Worm (Caenorhabditis elegans) whole organism, L4/young adult: ENCODE measurements around the gene hsp-6.

ENCODE experiments used
- W03F9.2 ChIP-seq: fragments of 150-350 bp; optimal IDR thresholded peaks from 2 replicates; lab custom pipeline; 2014; ENCODE audit warnings: missing biosample characterization, missing genetic modification characterization
- dao-5 ChIP-seq: sonication (generic microtip); optimal IDR thresholded peaks from 2 replicates; lab custom pipeline; 2016; ENCODE audit warnings: missing genotype, missing genetic modification characterization, moderate library complexity, missing compliant biosample characterization
- him-1 ChIP-seq: sonication (generic microtip); optimal IDR thresholded peaks from 2 replicates; lab custom pipeline; 2016; ENCODE audit warnings: missing genotype, missing genetic modification reagents, missing genetic modification characterization, missing compliant biosample characterization

The hsp-6 gene

DNA sequence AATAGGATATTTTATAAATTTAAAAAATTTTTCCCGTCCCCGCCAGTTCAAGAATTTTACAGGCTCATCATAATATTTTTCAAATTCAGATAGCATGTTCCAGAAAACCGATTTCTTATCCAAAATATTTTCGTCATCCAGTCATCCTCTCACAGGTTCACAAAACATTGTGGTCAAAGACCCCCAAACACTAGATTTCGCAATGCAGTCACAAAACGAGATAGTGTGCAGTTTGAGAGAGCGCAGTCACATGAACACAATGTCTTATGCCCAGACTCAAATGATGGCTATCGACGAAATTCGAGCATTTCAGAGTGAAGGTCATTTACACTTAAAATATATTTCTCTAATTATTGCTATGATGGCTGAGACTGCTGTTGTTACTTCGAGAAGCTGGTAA lies 18.0 kb upstream of the hsp-6 start, which contains the start of gene abhd-5.2:
abhd-5.2 (plus strand) TSS at position 95 of the 400 bp plus-strand sequence.
- TF ChIP-seq W03F9.2 (tag; lab: Kevin White, UChicago), result peak; percentile 11
- no peak for TF ChIP-seq dao-5 (tag; lab: Kevin White, UChicago)
- no peak for TF ChIP-seq him-1 (tag; lab: Kevin White, UChicago)

DNA sequence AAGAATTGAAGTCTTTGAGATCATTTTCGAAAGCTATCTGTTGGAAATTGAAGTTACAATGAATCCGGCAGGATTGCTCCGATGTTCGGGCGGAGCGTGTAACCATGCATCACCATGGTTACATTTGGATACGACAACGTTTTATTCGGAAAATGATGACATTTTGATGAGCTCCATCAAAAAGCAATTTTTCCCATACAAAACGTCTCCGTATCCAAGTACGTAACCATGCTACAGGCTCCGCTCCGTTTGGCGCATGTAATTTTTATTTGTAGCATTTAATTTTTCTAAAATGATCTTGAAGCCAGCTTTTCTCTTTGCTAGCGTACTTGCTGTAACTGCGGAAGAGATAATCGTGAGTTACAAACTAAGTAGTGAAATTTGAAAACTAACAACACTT lies 16.0 kb upstream of the hsp-6 start, which contains the start of the genes cwp-2 and cwp-3:
cwp-2 (minus strand) TSS at position 101 of the 400 bp plus-strand sequence.
cwp-3 (plus strand) TSS at position 293 of the 400 bp plus-strand sequence.
- no peak for TF ChIP-seq dao-5 (tag; lab: Kevin White, UChicago)

DNA sequence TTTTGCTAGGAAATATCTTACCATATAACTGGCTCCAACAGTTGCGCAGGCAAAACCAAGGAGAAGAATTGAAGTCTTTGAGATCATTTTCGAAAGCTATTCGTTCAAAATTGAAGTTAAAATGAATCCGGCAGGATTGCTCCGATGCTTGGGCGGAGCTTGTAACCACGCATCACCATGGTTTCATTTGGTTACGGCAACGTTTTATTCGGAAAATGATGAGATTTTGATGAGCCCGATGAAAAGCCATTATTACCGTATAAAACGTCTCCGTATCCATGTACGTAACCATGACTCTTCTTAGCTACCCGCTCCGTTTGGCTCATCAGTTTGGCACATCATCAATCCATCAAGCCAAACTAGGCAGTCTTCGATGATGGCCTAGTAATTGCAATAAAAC lies 14.6 kb upstream of the hsp-6 start, which contains the start of gene cwp-1:
cwp-1 (minus strand) TSS at position 101 of the 400 bp plus-strand sequence.
- TF ChIP-seq him-1 (tag; lab: Kevin White, UChicago) (no peak), dao-5 (tag; lab: Kevin White, UChicago) (no peak), W03F9.2 (tag; lab: Kevin White, UChicago) (no peak)

- no peak for TF ChIP-seq him-1 (tag; lab: Kevin White, UChicago)
- no peak for TF ChIP-seq W03F9.2 (tag; lab: Kevin White, UChicago)
- no peak for TF ChIP-seq dao-5 (tag; lab: Kevin White, UChicago)
These were observed 13.4 kb upstream of the hsp-6 start, which contains the start of gene nas-9 for ce11 chrV:4839913-4840312. TSS of gene nas-9 (minus strand) at chrV:4840013.

- TF ChIP-seq W03F9.2 (tag; lab: Kevin White, UChicago) (no peak), him-1 (tag; lab: Kevin White, UChicago) (no peak), dao-5 (tag; lab: Kevin White, UChicago) (no peak)
These were observed 7.7 kb upstream of the hsp-6 start, which contains the start of gene C37H5.14 for ce11 chrV:4834277-4834676. TSS of gene C37H5.14 (minus strand) at chrV:4834377.

ce11 chrV:4823683-4824391 lies 2.7 kb downstream of the hsp-6 start:
- peak; percentile 0 for TF ChIP-seq him-1 (tag; lab: Kevin White, UChicago)
- TF ChIP-seq W03F9.2 (tag; lab: Kevin White, UChicago), result peak; percentile 11
- no peak for TF ChIP-seq dao-5 (tag; lab: Kevin White, UChicago)

ce11 chrV:4823323-4823682 lies 3.3 kb downstream of the hsp-6 start, which contains the start of gene adss-1:
TSS of gene adss-1 (minus strand) at chrV:4823423.
- TF ChIP-seq W03F9.2 (tag; lab: Kevin White, UChicago) (no peak), him-1 (tag; lab: Kevin White, UChicago) (no peak), dao-5 (tag; lab: Kevin White, UChicago) (no peak)

DNA sequence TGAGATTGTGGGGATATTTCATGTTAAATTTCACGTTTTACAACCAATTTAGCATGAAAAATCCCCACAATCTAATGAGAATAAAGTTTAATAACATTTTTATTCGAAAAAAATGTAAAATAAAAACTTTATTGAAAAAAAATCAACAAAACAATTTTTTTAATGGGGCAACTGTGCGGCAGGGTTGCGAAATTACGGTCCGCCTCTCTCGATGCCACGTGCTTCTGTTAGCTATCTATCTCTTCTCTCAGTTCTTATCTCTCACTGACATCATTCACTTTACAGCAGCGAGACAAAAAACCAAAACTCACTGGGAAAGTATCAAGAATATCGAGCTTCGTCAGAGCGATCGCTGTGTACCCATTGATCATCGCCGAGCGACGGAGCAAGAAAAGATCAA lies 6.0 kb downstream of the hsp-6 start:
- TF ChIP-seq dao-5 (tag; lab: Kevin White, UChicago) (no peak), him-1 (tag; lab: Kevin White, UChicago) (no peak), W03F9.2 (tag; lab: Kevin White, UChicago) (no peak)

DNA sequence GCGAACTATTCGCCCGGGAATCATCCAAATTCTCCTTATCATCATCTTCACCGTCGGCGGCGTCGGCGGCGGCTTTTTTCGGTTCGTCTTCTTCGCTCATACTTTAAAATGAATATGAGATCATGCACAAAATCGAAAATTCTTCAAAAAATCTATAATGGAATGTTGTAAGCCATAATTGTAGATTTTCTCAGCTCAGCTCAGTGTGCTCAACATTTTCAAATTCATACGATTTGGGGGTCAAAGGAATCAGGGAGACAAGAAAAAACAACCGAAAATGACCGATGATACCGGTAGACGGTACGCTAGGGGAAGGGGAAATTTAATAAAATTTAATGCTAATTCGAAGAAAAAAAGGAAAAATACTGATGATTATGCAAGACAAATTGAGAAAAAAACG lies 8.0 kb downstream of the hsp-6 start, which contains the start of gene ccep-97:
ccep-97 (minus strand) TSS at position 101 of the 400 bp plus-strand sequence.
- TF ChIP-seq W03F9.2 (tag; lab: Kevin White, UChicago), result no peak
- TF ChIP-seq dao-5 (tag; lab: Kevin White, UChicago), result no peak
- TF ChIP-seq him-1 (tag; lab: Kevin White, UChicago), result no peak

DNA sequence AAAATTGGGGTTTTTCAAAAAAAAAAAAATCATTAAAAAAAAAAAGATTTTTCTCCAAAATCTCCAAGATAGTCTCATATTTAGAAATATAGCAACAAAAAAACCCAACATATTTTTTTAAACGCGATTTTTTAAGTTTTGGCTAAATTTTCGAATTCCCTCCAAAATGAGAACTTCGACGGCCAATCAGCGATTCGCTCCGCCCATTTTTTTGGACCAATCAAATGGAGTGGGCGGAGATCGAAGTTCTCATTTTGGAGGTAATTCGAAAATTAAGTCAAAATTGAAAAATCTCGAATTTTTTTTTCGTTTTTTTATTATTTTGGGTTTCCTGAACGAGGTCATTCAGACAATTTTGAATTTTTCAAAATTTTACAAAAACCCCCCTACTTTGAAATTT lies 12.7 kb downstream of the hsp-6 start:
- TF ChIP-seq dao-5 (tag; lab: Kevin White, UChicago) (no peak), W03F9.2 (tag; lab: Kevin White, UChicago) (no peak), him-1 (tag; lab: Kevin White, UChicago) (no peak)

ce11 chrV:4810653-4811052 lies 15.9 kb downstream of the hsp-6 start:
- TF ChIP-seq dao-5 (tag; lab: Kevin White, UChicago) (no peak), him-1 (tag; lab: Kevin White, UChicago) (no peak), W03F9.2 (tag; lab: Kevin White, UChicago) (no peak)

- TF ChIP-seq him-1 (tag; lab: Kevin White, UChicago), result no peak
- TF ChIP-seq dao-5 (tag; lab: Kevin White, UChicago), result no peak
- TF ChIP-seq W03F9.2 (tag; lab: Kevin White, UChicago), result no peak
These were observed 19.7 kb downstream of the hsp-6 start for ce11 chrV:4806859-4807258.

DNA sequence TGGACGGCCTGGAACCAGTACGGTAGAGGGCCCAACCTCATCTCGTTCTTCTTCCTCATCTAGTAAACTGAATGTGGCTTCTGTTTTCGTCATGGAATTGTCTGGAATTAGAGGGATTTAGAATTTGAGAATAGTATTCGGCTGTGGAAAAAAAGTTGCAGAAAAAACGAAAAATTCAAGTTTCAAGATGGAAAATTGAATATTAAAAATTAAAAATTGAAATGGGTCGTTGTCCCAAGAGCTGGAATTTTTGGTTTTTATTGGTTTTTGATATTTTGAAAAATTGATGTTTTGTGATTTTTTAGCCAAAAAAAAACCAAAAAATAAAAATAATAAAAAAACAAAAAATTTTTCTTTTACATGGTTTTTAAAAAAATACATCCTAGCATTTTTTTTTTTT lies 20.7 kb downstream of the hsp-6 start, which contains the start of gene R02F11.3:
R02F11.3 (minus strand) TSS at position 101 of the 400 bp plus-strand sequence.
- TF ChIP-seq him-1 (tag; lab: Kevin White, UChicago) (no peak), dao-5 (tag; lab: Kevin White, UChicago) (no peak), W03F9.2 (tag; lab: Kevin White, UChicago) (no peak)
